Fruit fly (Drosophila melanogaster): ENCODE measurements around the gene CG12480.

The CG12480 gene

DNA sequence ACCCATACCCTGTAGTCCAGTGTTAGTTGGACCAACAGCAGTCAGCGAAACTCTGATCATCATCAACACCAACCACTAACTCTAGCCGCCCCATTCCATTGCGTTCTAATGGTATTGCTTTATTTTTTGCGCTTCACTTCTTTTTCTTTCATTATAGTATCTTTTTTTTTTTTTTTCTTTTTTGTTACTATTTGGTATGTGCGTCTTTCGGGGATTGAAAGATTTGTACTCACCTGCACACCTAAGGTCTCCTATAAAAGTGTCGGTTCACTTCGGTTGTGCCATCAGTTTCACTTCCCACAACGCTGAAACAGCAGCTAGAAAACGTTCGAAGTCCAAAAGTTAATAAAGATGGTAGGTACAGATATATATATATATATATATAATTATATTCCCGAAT, 19.8 kb downstream of the CG12480 start, which contains the start of gene CG11585:
CG11585 (plus strand) TSS at position 301 of the 400 bp plus-strand sequence.
- TF ChIP-seq noc (tag; optimal IDR thresholded peaks at IDR 0.05): no peak

DNA sequence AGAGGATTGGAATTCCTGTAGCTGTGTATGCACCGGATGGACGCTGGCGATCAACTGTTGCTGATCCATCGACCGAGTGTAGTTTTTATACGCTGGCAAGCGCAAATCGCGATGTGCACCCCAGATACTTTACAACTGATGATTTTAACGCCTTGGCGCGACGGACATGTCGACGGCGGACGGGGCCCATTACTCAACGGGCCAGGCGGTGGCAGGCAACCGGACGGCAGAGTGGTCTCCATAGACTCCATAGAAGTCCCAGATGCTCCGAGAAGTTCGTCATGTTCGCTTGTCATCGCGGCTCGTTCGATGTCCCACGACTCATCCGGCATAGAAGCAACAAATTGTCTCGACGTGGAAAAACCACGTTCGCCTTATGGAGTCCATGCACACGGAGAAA, 22.5 kb downstream of the CG12480 start, which contains the start of gene CG13403:
CG13403 (minus strand) TSS at position 101 of the 400 bp plus-strand sequence.
- no peak for TF ChIP-seq noc (tag; optimal IDR thresholded peaks at IDR 0.05)

dm6 chrX:14193013-14193412, 23.6 kb downstream of the CG12480 start, which contains the start of gene yl:
TSS of gene yl (plus strand) at chrX:14193214.
- TF ChIP-seq noc (tag; optimal IDR thresholded peaks at IDR 0.05): no peak

- TF ChIP-seq noc (tag; optimal IDR thresholded peaks at IDR 0.05): no peak
Measured at dm6 chrX:14199967-14200531, 30.7 kb downstream of the CG12480 start, which contains the start of gene CG11590. TSS of gene CG11590 (plus strand) at chrX:14200178.

DNA sequence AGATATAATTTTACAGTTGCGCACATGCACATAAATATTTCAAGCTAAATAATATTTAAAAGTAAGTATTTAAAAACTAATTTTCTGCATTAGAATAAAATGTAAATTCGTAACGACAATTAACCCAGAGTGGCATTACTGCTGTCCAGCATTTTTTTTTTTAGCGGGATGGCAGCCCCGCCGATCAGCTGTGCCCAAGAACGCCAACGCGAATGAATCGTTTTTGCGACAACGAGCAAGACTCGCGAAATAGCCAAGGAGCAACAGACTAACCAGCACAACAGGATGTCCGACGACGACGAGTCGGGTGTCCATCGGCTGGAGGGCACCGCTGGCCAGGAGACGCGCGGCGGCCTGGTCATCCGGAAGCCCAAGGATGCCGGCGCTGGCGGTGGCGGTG, 31.8 kb downstream of the CG12480 start, which contains the start of gene Prp16:
Prp16 (plus strand) TSS at position 185 of the 400 bp plus-strand sequence.
- no peak for TF ChIP-seq noc (tag; optimal IDR thresholded peaks at IDR 0.05)

DNA sequence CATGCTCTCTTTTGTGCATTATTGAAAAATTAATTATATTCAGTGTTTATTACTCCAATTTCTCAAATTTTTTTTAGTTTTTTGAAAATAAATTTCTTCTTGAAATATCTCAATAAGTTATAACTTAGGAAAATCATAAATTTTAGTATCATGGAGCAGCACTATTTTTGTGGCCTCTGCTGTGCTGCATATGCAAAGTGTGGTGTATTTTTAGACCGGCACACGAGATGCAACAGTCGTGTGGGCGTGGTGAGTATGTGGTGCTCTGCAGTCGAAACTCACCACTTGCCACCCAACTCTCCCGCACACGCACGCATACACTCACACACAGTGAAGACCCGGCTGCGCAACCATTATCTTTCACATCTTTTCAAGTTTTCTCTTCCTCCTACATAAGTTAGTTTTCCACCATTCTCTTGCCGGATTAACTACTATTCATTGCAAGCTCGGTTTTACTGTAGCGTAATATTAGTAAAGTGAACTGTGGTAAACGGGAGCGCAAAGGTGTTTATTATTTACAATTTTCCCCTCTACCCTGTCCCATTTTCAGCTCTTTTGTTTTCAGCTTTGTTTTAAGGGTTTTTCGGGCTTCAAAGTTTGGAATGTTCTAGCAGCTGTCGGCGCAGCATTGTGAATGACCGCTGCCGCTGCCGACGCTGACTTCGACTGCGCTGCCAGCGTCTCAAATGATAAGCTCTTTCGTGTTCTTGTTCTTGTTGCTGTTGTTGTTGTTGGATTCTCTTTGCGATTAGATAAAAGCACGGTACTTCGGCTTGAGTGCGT, 39.2 kb downstream of the CG12480 start:
- no peak for TF ChIP-seq noc (tag; optimal IDR thresholded peaks at IDR 0.05)

DNA sequence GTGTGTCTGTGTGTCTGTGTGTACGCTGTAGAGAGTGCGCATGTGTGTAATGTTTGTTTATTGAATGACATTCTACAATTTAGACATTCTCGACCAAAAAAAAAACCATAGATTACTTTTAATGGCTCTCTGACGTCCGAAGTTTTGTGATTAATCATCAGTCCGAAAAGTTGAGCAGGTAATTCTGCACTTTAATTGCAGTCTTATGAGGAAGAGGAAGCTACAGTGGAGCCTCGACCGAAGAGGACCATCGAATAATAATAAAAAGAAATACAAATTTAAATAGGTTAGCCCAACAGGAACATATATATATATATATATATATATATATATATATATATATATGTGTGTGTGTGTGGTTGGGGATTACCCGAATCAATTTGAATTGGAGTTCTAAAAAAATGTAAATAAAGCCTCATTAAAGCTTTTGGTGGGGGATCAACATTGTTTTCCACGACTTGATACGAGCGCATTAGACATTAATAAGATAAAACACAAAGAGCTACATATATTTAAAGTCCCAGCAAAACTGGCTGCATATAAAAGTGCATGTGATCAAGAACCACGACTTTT, 39.9 kb downstream of the CG12480 start:
- peak; percentile 7 for TF ChIP-seq noc (tag; optimal IDR thresholded peaks at IDR 0.05)

DNA sequence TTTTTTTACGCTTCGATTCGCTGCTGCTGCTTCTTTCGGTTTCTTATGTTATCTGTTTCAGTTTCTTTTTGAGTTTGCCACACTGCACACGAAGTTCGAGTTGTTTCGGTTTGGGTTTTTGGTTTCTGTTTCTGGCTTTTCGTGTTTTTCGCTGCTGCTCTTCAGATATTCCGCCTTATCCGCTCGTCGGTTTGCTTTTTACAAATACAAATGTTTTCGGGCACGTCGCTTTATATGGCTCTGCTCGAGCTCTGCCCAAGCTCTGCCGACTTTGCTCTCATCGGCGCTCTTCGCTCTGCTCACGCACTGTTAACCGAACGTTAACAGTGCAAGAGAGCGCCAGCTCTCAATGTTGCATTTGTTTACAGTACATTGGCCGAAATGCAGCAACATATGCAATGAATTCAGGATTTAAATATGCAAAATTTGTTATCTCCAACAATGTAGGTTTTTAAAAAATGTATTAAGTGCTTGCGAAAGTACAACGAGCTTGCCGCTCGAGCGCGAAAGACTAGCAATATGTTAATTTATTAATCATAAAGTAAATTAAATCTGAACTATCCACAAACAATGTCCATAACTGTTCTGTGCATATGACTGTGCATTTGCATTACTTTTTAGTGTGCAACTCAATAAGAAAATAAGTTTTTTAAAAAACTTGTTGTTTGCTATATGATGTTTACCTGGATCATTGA, 42.0 kb downstream of the CG12480 start:
- no peak for TF ChIP-seq noc (tag; optimal IDR thresholded peaks at IDR 0.05)

DNA sequence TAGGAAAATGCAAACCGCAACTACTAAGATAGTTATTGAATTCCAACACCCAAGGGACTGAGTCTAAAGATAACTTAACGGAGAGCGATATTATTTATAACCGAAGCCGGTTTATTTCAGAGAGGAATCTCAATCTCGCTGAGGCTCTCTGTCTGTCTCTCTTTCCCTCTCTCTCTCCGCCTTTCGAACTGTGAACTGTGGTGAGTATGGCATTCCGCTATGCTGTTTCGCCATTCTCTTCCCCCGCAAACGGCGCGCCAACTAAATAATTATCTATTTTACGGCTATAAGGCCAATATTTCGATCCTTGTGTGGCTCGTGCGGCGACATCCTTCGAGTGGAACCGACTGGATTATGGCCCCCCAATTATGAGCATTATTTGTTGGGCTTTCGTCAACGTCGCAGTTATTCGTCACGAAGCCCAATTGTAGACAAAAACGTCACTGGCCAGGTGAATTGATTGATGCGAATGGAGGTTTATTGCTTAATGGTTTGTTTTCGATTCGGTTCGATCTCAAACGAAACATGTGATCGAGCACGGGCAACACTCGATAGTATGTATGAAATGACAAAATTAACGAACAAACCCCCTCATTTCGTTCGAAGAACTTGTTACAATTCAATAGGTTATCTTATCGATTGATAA, 42.9 kb downstream of the CG12480 start:
- no peak for TF ChIP-seq noc (tag; optimal IDR thresholded peaks at IDR 0.05)

DNA sequence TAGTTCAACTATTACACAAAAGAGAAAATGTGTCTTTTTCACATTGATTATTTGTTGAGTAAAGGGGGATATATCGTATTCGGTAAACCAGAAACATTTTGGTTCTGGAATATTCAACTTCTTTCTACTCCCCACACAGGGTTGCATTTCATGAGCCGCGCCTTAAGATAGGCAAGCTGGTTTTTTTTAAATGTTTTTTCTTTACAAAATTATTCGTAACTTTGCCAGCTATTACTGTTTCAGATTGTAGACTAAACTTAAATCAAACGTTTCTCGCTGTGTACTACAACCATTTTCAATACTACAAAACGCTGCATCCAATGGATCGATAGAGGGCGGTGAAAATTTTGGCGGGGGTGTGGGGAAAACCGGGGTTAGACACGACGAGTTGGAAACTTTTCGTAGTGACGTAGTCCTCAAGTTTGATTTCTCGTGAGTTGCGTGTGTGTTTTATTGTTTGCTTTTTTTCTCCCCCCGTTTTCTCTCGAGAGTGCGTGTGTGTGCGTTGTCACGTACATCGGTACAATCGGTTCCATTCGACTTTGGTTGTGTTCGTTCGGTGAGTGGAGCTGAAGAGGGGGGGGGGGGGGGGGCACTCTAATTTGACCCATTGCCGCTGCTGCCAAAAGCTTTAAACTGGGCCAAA, 44.2 kb downstream of the CG12480 start:
- TF ChIP-seq noc (tag; optimal IDR thresholded peaks at IDR 0.05): no peak

DNA sequence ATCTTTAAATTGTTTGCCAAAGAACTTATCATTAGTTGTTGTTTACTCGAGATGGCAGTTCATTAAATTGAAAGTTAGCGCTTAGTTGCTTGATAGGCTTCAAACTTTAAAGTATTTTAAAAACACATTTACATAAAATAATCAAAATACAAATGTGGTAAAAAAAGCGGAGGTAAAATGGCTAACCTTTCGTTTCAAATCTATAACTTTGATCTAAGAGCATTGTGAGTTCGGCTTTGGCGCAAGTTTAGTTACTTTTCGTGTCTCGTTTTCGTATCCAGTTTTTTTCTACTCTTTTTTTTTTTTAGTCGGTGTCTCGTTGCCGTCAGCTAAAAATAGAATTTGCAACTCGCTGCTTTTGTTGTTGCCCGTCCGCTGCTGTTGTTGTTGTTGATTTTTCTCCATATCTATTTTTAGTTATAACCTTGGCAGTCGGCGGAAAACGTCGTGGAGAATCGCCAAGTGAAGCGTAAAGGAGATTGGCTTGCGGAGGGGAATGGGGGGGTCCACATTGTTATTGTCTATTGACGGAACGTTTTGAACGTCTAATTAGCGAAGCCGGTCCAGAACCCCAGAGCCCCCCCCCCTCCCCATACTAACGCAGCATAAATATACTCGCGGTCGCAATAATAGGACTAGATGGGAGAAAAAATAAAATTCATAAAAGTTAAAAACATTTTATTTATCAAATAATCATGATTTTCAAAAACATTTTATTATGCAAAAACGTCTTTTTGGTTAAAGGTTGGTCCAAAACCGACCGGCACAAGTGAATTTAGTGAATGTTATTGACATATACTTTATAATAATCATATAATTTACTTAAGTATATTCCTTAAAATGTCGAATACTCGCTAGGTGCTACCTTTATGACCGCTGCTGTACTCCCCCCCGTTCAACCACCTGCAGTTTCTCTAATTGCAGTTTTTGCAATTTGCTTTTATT, 45.4 kb downstream of the CG12480 start:
- TF ChIP-seq noc (tag; optimal IDR thresholded peaks at IDR 0.05): peak; percentile 65

DNA sequence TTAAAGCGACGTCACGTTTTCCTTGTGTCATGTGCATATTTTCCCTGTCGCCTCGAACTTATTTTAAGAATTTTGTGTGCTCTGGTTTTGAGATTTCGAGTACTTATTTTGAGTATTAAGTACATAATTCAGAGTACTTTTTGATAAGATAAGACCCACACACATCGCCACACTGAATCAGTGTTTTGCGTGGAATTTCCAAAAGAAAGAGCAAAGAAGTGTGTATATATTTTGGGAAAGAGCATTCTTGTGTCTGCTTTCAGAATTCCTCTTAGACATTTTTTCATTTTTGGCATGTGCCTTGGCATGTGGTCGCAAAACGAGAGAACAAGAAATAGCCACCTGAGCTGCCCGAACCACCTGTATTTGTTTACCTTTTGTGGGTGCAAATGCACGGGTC, 46.4 kb downstream of the CG12480 start:
- peak; percentile 15 for TF ChIP-seq noc (tag; optimal IDR thresholded peaks at IDR 0.05)

- TF ChIP-seq noc (tag; optimal IDR thresholded peaks at IDR 0.05): no peak
Measured at dm6 chrX:14216844-14217243, 47.5 kb downstream of the CG12480 start.

DNA sequence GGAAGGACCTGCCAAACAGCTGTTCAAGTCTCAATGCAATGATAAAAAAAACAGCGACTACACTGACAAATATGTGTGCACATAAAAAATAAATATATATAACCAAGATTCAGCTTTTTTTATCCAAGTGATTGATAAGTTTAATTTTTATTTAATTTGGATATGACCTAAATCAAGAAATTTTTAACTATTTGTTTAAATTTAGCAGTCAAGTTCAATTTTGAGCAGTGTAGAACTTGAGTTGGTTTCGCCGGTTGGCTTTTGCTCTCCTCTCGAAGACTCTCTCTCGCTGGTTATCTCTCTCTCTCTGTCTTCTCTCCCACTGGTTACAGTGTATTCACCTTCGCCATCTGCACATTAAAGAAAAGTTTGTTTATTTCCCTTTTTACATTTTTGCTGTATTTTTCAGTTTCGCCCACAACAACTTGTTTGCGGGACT, 48.7 kb downstream of the CG12480 start:
- peak; percentile 86 for TF ChIP-seq noc (tag; optimal IDR thresholded peaks at IDR 0.05)

Measured in whole organism, larva.